Fruit fly (Drosophila melanogaster): Measurements from ENCODE around the gene Alg11.

Alg11 gene

DNA sequence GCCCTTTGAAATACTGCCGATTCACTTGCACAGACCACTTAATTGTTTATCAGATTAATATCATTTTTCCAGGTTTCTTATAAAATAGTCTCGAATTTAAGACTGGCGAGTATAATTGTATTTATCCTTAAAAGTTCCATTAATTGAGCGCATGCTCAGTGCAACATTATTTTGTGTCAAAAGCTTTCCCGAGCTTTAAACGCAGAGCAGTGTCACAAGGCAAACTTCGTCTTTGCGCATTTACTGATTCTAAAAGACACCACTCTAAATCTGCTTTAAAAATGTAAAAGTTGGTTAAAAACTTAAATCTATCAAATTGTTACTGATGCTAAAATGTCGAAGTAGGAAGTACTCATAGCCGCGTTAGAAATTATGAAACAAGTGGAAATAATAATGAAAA is at the start of gene Alg11, which contains the start of gene CG7166:
Gene Alg11, plus strand, starts transcription at position 260 of the 400 bp plus-strand sequence.
Gene CG7166, minus strand, starts transcription at position 101 of the 400 bp plus-strand sequence.
- no peak for TF ChIP-seq EcR (GFP tag; optimal IDR thresholded peaks at IDR 0.05)

DNA sequence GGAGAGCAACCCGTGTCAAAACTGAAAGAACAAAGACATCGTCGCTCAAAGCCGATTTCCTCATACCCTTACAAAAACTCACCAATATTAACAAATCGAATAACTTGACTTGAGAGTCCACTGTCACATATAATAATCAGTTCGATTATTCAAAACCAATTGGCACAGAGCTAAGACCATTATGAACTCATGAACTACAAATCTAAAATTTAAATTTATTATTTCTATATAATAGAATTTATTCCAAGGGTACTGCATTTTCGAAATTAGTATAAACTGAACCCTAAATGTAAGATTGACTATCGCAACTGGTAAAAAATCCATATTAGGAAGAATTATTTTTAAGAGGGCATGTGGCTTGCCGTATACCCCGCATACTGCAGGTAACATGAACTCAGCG is 43.6 kb upstream of the Alg11 start:
- TF ChIP-seq pan (optimal IDR thresholded peaks at IDR 0.05), result no peak
- no peak for TF ChIP-seq CG8478 (optimal IDR thresholded peaks at IDR 0.05)
- no peak for TF ChIP-seq EcR (GFP tag; optimal IDR thresholded peaks at IDR 0.05)
- no peak for TF ChIP-seq usp (GFP tag; optimal IDR thresholded peaks at IDR 0.05)

DNA sequence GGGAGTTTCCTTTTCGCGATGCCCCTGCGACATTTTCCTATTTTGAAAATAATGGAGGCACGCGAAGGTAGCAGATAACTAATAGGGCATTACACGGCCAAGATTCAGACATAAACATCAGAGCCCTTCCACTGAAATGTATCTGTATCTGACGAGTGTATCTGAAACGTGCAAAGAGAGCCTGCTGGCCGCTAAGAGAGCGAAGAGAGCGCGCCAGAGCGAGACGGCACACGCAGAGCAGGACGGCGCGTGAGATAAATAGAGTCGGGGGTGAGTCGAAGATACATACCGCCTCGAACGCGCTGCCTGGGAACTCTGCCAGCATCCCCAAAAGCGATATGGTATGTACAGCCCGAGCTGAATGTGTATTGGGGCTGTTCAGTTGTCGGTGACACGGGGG is 40.9 kb upstream of the Alg11 start:
- TF ChIP-seq psq (optimal IDR thresholded peaks at IDR 0.05), result no peak
- no peak for TF ChIP-seq Dll (optimal IDR thresholded peaks at IDR 0.05)
- no peak for TF ChIP-seq CG8478 (optimal IDR thresholded peaks at IDR 0.05)
- TF ChIP-seq EcR (GFP tag; optimal IDR thresholded peaks at IDR 0.05), result no peak
- TF ChIP-seq pan (optimal IDR thresholded peaks at IDR 0.05), result no peak

DNA sequence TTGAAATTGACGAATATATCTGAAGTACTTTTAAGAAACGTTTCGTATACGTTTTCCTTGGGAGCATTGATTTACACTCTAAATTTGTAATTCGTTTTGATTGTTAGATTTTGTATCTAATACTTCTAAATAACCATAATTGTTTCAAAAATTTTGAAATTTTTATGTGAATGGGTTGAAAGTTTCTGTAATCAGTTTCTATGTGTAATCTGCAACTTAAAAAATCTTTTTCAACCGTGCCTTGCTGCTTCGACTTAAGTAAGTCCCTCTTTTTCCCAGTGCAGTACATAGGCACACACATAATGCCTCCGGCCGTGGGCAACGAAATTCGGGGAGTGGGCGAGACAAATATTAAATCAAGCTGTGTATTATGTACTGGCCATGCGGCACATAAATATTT is 40.2 kb upstream of the Alg11 start:
- no peak for TF ChIP-seq Dll (optimal IDR thresholded peaks at IDR 0.05)
- TF ChIP-seq usp (GFP tag; optimal IDR thresholded peaks at IDR 0.05), result no peak
- TF ChIP-seq psq (optimal IDR thresholded peaks at IDR 0.05), result no peak
- no peak for TF ChIP-seq EcR (GFP tag; optimal IDR thresholded peaks at IDR 0.05)
- TF ChIP-seq CG8478 (optimal IDR thresholded peaks at IDR 0.05), result no peak
- no peak for TF ChIP-seq pan (optimal IDR thresholded peaks at IDR 0.05)

DNA sequence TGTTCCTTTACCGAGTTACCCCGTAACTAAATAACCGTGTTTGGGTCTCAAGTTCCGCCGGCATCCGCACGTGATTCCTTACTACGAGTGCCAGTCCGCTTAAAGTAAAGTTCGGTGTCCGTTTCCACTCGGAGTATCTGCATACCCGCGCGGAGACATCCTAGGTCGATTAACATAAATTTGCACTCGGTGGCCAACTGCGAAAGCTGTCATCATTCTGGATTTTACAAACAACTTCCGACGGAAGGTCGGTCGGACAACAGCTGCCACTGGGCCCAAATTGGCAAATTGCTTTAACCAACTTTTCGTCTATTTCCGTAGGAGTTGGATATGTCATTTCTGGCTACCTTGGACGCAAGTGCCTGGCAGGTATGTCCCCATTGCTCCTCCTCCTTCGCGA is 39.1 kb upstream of the Alg11 start, which contains the start of gene TfAP-2:
Gene TfAP-2, plus strand, starts transcription at position 301 of the 400 bp plus-strand sequence.
- TF ChIP-seq psq (optimal IDR thresholded peaks at IDR 0.05), result no peak

DNA sequence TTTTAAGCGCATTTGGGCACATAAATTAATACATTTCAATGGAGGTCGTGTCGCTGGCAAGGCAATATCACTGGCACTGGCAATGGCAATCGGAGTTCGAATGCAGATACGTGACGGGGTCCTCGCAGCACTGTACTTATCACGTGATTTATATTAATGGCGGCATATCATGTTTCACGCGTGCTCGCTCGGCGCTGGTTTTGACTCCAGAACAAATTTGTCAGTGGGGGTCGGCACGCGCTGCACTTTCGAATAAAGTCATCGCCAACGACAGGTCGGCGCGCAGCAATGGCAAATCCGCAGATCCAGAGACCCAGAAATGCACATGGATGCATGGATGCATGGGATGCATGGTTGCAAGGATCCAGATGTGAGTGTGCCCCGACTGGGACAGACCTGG is 34.4 kb upstream of the Alg11 start:
- TF ChIP-seq Dll (optimal IDR thresholded peaks at IDR 0.05), result no peak
- no peak for TF ChIP-seq CG8478 (optimal IDR thresholded peaks at IDR 0.05)
- no peak for TF ChIP-seq psq (optimal IDR thresholded peaks at IDR 0.05)
- TF ChIP-seq EcR (GFP tag; optimal IDR thresholded peaks at IDR 0.05), result no peak
- no peak for TF ChIP-seq usp (GFP tag; optimal IDR thresholded peaks at IDR 0.05)
- no peak for TF ChIP-seq pan (optimal IDR thresholded peaks at IDR 0.05)

DNA sequence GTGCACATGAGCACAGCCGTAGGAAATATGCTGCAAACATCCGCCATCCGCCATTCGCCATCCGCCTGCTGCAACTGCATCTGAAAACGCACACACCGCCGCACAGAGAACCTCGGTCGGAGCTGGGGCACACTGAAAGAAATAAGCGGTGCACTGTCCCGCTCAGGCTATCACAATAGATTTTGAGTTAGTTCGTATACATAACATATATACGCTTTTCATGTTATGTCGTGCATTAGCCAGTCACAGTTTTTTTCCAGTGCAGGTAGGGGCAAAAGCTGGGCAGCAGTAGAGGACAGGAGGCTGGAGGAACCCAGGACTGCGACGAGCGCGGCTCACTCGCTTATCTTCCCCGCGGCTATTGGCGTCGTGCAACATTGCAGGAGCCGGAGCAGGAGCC is 31.2 kb upstream of the Alg11 start:
- TF ChIP-seq usp (GFP tag; optimal IDR thresholded peaks at IDR 0.05) (no peak), psq (optimal IDR thresholded peaks at IDR 0.05) (no peak), Dll (optimal IDR thresholded peaks at IDR 0.05) (no peak), EcR (GFP tag; optimal IDR thresholded peaks at IDR 0.05) (no peak), pan (optimal IDR thresholded peaks at IDR 0.05) (no peak), CG8478 (optimal IDR thresholded peaks at IDR 0.05) (no peak)

DNA sequence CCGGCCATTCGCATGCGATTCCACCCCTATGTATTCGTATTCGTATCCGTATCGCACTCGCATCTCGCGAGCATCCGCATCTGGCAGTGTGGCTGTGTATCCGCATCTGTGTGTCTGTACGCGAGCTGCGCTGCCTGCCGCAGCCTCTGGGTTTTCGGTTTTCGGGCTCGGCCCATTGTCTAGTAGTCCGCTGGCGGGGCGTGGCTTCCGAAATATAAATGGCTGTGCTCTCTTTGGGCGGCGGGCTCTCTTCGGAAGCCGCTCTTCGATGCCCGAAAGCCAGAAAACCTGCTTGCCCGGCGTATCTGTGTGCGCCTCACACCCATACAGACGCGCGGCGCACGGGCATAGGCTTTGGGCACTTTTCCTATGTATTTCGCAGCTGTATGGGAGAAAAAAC is 27.3 kb upstream of the Alg11 start:
- TF ChIP-seq psq (optimal IDR thresholded peaks at IDR 0.05) (no peak), Dll (optimal IDR thresholded peaks at IDR 0.05) (no peak), usp (GFP tag; optimal IDR thresholded peaks at IDR 0.05) (no peak), CG8478 (optimal IDR thresholded peaks at IDR 0.05) (no peak), pan (optimal IDR thresholded peaks at IDR 0.05) (no peak), EcR (GFP tag; optimal IDR thresholded peaks at IDR 0.05) (no peak)

DNA sequence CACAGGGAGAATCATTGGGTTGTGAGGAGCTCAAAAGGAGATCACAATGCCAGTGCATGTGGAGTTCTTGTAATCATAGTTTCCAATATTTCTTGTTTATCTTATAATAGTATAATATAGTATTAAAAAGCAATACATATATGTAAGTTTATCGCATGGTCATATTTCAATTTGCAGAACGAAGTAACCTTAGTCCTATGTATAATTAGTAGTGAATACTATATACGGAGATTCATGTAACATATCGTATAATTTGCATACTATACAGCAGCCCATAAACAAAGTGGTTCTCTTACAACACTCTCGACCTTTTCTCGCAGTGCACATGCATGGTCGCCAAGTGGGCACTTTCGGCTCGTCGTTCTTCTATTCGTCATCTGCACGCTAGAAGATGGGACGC is 23.3 kb upstream of the Alg11 start:
- TF ChIP-seq Dll (optimal IDR thresholded peaks at IDR 0.05) (no peak), pan (optimal IDR thresholded peaks at IDR 0.05) (no peak), psq (optimal IDR thresholded peaks at IDR 0.05) (no peak), usp (GFP tag; optimal IDR thresholded peaks at IDR 0.05) (no peak), EcR (GFP tag; optimal IDR thresholded peaks at IDR 0.05) (no peak), CG8478 (optimal IDR thresholded peaks at IDR 0.05) (no peak)

DNA sequence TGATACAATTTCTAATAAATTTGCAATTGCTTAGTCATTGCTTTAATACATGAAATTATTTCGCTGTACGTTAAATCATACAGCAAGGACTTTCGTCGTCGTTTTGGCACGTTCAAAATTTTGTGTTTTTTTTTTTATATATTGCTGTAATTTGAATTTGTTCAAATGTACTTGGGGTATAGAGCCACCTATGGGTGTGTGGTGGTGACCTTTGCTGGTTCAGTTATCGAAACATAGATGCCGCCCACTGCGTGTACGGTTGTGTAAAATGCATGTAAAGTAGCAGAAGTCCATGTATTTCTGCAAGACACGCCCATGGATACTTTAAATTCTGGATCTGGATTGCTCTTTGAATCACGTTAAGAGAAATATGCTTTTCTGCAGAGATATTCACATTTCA is 21.3 kb upstream of the Alg11 start:
- TF ChIP-seq pan (optimal IDR thresholded peaks at IDR 0.05) (no peak), EcR (GFP tag; optimal IDR thresholded peaks at IDR 0.05) (no peak), CG8478 (optimal IDR thresholded peaks at IDR 0.05) (no peak)

DNA sequence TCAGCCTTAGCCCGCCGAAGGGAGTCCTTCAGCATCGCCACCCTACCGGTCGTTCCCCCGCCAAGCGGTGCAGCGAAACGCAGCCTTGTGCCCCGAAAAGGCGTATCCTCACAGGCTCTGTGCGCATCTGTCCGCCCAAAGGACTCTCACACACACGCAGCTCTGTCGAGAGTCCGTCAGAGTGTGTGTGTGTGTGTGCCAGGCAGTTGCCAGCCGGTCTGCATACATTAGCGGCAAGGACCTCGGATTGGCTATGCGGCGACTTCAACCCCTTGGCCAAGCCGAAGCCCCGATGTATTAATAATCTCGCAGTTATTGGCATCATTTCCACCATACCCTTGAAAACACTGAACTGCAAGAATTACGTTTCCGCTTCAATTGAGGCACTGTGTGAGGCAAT is 15.1 kb upstream of the Alg11 start:
- no peak for TF ChIP-seq CG8478 (optimal IDR thresholded peaks at IDR 0.05)

DNA sequence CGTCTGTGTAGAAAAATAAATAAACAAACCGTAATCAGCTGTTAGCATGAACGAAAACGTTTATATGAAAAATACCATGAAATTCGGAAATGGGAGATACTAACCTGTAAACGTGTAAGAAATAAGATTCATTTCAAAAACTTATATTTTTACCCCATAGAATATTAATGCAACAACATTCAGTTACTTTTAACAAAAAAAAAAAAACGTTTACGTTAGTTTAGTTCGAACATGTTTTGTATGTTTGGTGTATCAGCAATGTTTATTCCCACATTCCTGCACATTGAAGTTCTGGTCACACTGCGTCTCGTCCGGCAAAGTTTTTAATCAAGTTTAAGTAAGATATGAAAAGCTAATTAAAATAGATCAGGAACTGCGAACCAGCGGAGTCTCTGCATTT is 8.3 kb upstream of the Alg11 start, which contains the start of the genes S1P and CG11307:
Gene S1P, minus strand, starts transcription at position 23 of the 400 bp plus-strand sequence.
Gene CG11307, plus strand, starts transcription at position 270 of the 400 bp plus-strand sequence.
- TF ChIP-seq Dll (optimal IDR thresholded peaks at IDR 0.05) (no peak), usp (GFP tag; optimal IDR thresholded peaks at IDR 0.05) (no peak), psq (optimal IDR thresholded peaks at IDR 0.05) (no peak), CG8478 (optimal IDR thresholded peaks at IDR 0.05) (no peak), EcR (GFP tag; optimal IDR thresholded peaks at IDR 0.05) (no peak), pan (optimal IDR thresholded peaks at IDR 0.05) (no peak)

DNA sequence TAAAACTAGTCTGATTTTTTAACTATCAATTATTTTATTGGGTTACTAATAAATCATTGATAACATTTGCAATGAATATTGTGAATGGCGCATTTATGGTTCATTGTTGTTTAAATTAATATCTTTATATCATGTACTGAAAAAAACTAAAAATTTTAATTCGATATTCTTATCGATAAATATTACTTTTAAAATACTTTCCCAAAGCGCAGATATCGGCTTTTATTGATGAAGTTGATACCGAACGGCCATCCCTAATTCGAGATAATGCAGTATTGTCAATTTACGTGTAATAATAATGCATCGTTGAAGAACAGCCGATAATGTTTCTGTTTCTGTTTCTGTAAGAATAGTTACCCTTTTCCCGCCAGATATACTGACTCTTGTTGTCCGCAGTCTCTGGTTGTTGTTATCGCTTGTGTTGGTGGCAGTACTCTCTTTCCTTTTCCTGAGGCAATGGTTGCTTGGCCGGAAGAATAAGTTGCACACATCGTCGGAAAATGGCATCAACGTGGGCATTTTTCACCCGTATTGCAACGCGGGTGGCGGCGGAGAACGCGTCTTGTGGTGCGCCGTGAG is 519 bp downstream of the Alg11 start:
- TF ChIP-seq EcR (GFP tag; optimal IDR thresholded peaks at IDR 0.05), result no peak
- no peak for TF ChIP-seq CG8478 (optimal IDR thresholded peaks at IDR 0.05)
- TF ChIP-seq usp (GFP tag; optimal IDR thresholded peaks at IDR 0.05), result no peak
- TF ChIP-seq psq (optimal IDR thresholded peaks at IDR 0.05), result no peak

DNA sequence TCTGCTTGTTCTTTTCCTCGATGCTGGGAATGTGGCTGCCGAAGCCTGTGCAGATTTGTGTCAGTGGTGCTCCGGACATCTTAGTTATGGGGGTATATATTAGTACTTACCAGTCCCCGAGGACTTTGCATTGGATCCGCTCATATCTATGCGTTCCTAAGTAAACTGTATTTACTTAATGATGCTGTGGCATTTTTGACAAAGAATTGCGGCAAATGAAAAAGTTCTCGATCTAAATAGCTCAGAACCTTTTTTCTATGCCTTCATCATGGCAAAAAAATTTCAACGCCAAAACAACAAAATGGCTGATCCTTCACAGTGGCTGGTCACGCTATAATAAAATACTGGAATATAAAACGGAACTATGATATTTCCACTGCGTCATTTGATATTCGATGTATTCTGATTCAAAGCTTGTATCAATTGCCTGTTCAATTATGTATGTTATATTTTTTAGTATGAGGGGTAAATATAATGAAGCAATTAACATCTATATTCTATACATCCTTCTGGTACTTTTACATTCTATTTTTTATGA is 8.6 kb downstream of the Alg11 start, which contains the start of gene MED1:
Gene MED1, minus strand, starts transcription at position 295 of the 538 bp plus-strand sequence.
- TF ChIP-seq CG8478 (optimal IDR thresholded peaks at IDR 0.05) (no peak), psq (optimal IDR thresholded peaks at IDR 0.05) (no peak), Dll (optimal IDR thresholded peaks at IDR 0.05) (no peak), pan (optimal IDR thresholded peaks at IDR 0.05) (no peak), usp (GFP tag; optimal IDR thresholded peaks at IDR 0.05) (no peak), EcR (GFP tag; optimal IDR thresholded peaks at IDR 0.05) (no peak)

Data from whole organism.